Fruit fly (Drosophila melanogaster): ENCODE results near the gene Ho.

The Ho gene

DNA sequence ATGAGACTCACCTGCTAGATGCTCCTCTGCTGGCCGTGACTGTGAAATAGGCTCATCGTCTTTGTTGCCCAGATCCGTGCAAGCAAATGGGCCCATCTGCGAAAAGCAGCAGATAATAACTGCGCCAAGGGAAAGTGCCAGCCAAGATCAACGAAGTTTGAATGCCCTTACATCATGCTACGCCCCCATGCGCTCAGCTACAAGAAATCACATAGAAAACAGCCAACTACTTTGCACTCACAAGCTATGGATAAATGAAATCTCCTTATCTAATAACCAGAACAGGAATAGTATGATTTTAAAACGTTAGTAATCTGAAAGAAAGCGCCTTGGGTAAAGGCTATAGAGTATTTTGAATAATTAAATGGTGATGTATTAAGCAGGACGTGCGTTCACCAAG, 7.8 kb upstream of the Ho start:
- TF ChIP-seq D19A (tag; optimal IDR thresholded peaks at IDR 0.05) (peak; percentile 79), CG10431 (GFP tag; optimal IDR thresholded peaks at IDR 0.05) (no peak), fd96Cb (tag; optimal IDR thresholded peaks at IDR 0.05) (no peak), Ets65A (GFP tag) (peak; percentile 83), zen2 (GFP tag; IDR thresholded peaks at IDR 0.05; ENCODE audit: partially characterized antibody) (no peak), slbo (GFP tag; IDR thresholded peaks at IDR 0.05) (0 out of 2 replicates have a peak, but pooled peaks have one; percentile 5), NFAT (GFP tag; IDR thresholded peaks at IDR 0.05) (no peak), emc (GFP tag; optimal IDR thresholded peaks at IDR 0.05) (peak; percentile 5)

DNA sequence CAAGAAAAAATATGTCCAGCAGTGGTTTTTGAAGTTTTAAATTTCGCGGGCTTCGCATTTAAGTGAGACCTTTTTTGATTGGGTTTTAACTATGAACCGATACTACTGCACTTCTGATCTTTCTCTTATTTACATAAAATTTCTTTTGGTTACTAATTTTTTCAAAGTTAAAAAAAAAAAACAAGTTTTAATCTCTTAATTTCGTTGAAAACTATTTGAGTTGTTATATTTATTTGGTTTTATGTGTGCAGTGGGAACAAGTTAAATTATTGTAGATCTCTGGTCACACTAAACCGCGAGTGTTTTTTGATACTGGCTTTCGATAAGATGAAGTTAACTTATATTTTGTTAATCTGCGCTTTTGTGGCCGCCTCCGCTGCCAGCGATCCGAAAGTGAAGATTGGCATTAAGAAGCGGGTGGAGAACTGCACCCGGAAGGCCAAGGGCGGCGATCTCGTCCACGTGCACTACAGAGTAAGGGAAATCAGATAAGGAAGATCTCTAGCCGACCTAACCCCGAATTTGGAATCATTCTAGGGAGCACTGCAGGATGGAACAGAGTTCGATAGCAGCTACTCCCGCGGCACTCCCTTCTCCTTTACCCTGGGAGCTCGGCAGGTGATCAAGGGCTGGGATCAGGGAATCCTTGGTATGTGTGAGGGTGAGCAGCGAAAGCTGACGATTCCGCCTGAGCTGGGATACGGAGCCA, 5.4 kb upstream of the Ho start, which contains the start of gene CG14715:
CG14715 (plus strand) TSS at position 267 of the 709 bp plus-strand sequence.
- TF ChIP-seq CG15514 (GFP tag; optimal IDR thresholded peaks at IDR 0.05) (peak; percentile 86), Gug (GFP tag; IDR thresholded peaks at IDR 0.05) (peak; percentile 53; the same call in 1 of the 4 replicates), CG13894 (tag; optimal IDR thresholded peaks at IDR 0.05) (peak; percentile 4), CG17568 (GFP tag; optimal IDR thresholded peaks at IDR 0.05) (no peak), Doc3 (GFP tag; IDR thresholded peaks at IDR 0.05; ENCODE audit: partially characterized antibody) (no peak), abd-A (tag; optimal IDR thresholded peaks at IDR 0.05) (no peak), Lhr (GFP tag; optimal IDR thresholded peaks at IDR 0.05) (peak; percentile 89), Usf (GFP tag; optimal IDR thresholded peaks at IDR 0.05) (no peak), Max (GFP tag; optimal IDR thresholded peaks at IDR 0.05) (peak; percentile 29), bsh (GFP tag; optimal IDR thresholded peaks at IDR 0.05) (peak in 1 of 2 experiments; percentile 20), twi (tag; optimal IDR thresholded peaks at IDR 0.05) (no peak), CG1603 (tag; optimal IDR thresholded peaks at IDR 0.05) (no peak), pnt (GFP tag; optimal IDR thresholded peaks at IDR 0.05) (peak; percentile 55), wek (GFP tag; optimal IDR thresholded peaks at IDR 0.05) (no peak), Mad (GFP tag; optimal IDR thresholded peaks at IDR 0.05) (no peak), CG15479 (GFP tag; optimal IDR thresholded peaks at IDR 0.05) (no peak), mld (GFP tag; IDR thresholded peaks at IDR 0.05; ENCODE audit: partially characterized antibody) (no peak), Nf-YB (GFP tag; optimal IDR thresholded peaks at IDR 0.05) (peak; percentile 8), Ets97D (GFP tag; optimal IDR thresholded peaks at IDR 0.05) (peak; percentile 53), Dip3 (GFP tag; optimal IDR thresholded peaks at IDR 0.05) (peak; percentile 40), trem (tag; optimal IDR thresholded peaks at IDR 0.05) (peak; percentile 65), CG14710 (tag; optimal IDR thresholded peaks at IDR 0.05) (peak; percentile 86), sna (GFP tag; IDR thresholded peaks at IDR 0.05; ENCODE audit: partially characterized antibody) (no peak), tll (GFP tag; optimal IDR thresholded peaks at IDR 0.05) (peak in 1 of 2 experiments; percentile 10), CG11085 (GFP tag; IDR thresholded peaks at IDR 0.05) (no peak), CG1233 (GFP tag; optimal IDR thresholded peaks at IDR 0.05) (peak; percentile 32), dimm (GFP tag; IDR thresholded peaks at IDR 0.05) (no peak), CG14667 (GFP tag; IDR thresholded peaks at IDR 0.05) (0 out of 2 replicates have a peak, but pooled peaks have one; percentile 7), CG32772 (GFP tag; IDR thresholded peaks at IDR 0.05) (no peak), CG7745 (tag; optimal IDR thresholded peaks at IDR 0.05) (no peak), CG10462 (GFP tag; optimal IDR thresholded peaks at IDR 0.05) (no peak), CG4707 (GFP tag; optimal IDR thresholded peaks at IDR 0.05) (no peak), ham (GFP tag; IDR thresholded peaks at IDR 0.05) (no peak), Hmr (GFP tag; optimal IDR thresholded peaks at IDR 0.05) (peak; percentile 56), Hand (GFP tag; optimal IDR thresholded peaks at IDR 0.05) (no peak), CG6272 (GFP tag; IDR thresholded peaks at IDR 0.05) (no peak), Hr39 (optimal IDR thresholded peaks at IDR 0.05) (no peak), kah (GFP tag; optimal IDR thresholded peaks at IDR 0.05) (no peak), fu2 (GFP tag; optimal IDR thresholded peaks at IDR 0.05) (no peak), Bteb2 (GFP tag; optimal IDR thresholded peaks at IDR 0.05) (no peak)
